Fruit fly (Drosophila melanogaster) whole organism, embryonic: ENCODE measurements around the gene Elp6.

Source experiments
- BEAF-32 ChIP-seq: fragments of 200-800 bp; sonication (Bioruptor generic); optimal IDR thresholded peaks from 3 replicates; lab custom pipeline; 2017; ENCODE audit warnings: missing biosample characterization, missing genetic modification characterization, mild to moderate bottlenecking, moderate library complexity, missing genetic modification reagents
- BtbVII ChIP-seq: fragments of 200-800 bp; sonication (Bioruptor generic); optimal IDR thresholded peaks from 3 replicates; lab custom pipeline; 2017; ENCODE audit warnings: missing biosample characterization, mild to moderate bottlenecking, missing genetic modification characterization
- CG10462 ChIP-seq: fragments of 200-800 bp; sonication (Bioruptor generic); optimal IDR thresholded peaks from 2 replicates; lab custom pipeline; 2016; ENCODE audit warnings: missing biosample characterization, missing genetic modification characterization
- CG10543 ChIP-seq: fragments of 200-800 bp; sonication (Bioruptor generic); optimal IDR thresholded peaks from 3 replicates; lab custom pipeline; 2017; ENCODE audit warnings: missing biosample characterization, mild to moderate bottlenecking, missing genetic modification characterization, moderate library complexity
- CG11093 ChIP-seq: fragments of 200-800 bp; sonication (Bioruptor generic); IDR thresholded peaks from 3 replicates; pipeline ENCODE4 v1.3.6; 2022; ENCODE audit warnings: missing biosample characterization, missing genetic modification characterization
- CG11247 ChIP-seq: fragments of 200-800 bp; sonication (Bioruptor generic); IDR thresholded peaks from 2 replicates; pipeline ENCODE4 v1.3.6; 2022; ENCODE audit warnings: missing biosample characterization, missing genetic modification characterization
- CG13894 ChIP-seq: fragments of 200-800 bp; sonication (Bioruptor generic); optimal IDR thresholded peaks from 3 replicates; lab custom pipeline; 2018; ENCODE audit warnings: missing biosample characterization, mild to moderate bottlenecking, missing genetic modification characterization, moderate library complexity
- CG15269 ChIP-seq: fragments of 200-800 bp; sonication (Bioruptor generic); optimal IDR thresholded peaks from 2 replicates; lab custom pipeline; 2018; ENCODE audit warnings: missing biosample characterization, mild to moderate bottlenecking, missing genetic modification characterization, moderate library complexity
- CG1529 ChIP-seq: fragments of 200-800 bp; sonication (Bioruptor generic); optimal IDR thresholded peaks from 3 replicates; lab custom pipeline; 2018; ENCODE audit warnings: missing biosample characterization, missing genetic modification characterization
- CG15514 ChIP-seq: fragments of 200-800 bp; sonication (Bioruptor generic); optimal IDR thresholded peaks from 3 replicates; lab custom pipeline; 2017; ENCODE audit warnings: missing biosample characterization, missing genetic modification characterization, mild to moderate bottlenecking, moderate library complexity, missing genetic modification reagents
- CG1603 ChIP-seq: fragments of 200-800 bp; sonication (Bioruptor generic); optimal IDR thresholded peaks from 2 replicates; lab custom pipeline; 2019; ENCODE audit warnings: missing biosample characterization, mild to moderate bottlenecking, missing genetic modification characterization, moderate library complexity
- CG17912 ChIP-seq: fragments of 200-800 bp; sonication (Bioruptor generic); optimal IDR thresholded peaks from 2 replicates; lab custom pipeline; 2018; ENCODE audit warnings: missing biosample characterization, mild to moderate bottlenecking, missing genetic modification characterization
- CG18011 ChIP-seq: fragments of 200-800 bp; sonication (Bioruptor generic); optimal IDR thresholded peaks from 2 replicates; lab custom pipeline; 2017; ENCODE audit warnings: missing biosample characterization, missing genetic modification characterization, mild to moderate bottlenecking, moderate library complexity, missing genotype
- CG2202 ChIP-seq: fragments of 200-800 bp; sonication (Bioruptor generic); optimal IDR thresholded peaks from 2 replicates; lab custom pipeline; 2018; ENCODE audit warnings: missing biosample characterization, mild to moderate bottlenecking, missing genetic modification characterization
- CG31388 ChIP-seq: fragments of 200-800 bp; sonication (Bioruptor generic); optimal IDR thresholded peaks from 2 replicates; lab custom pipeline; 2016; ENCODE audit warnings: missing biosample characterization, missing genetic modification characterization
- CG34224 ChIP-seq: fragments of 200-800 bp; sonication (Bioruptor generic); IDR thresholded peaks from 3 replicates; pipeline ENCODE4 v1.3.6; 2022; ENCODE audit warnings: missing biosample characterization, missing genetic modification characterization; ENCODE audit not compliant: partially characterized antibody
- CG5245 ChIP-seq: fragments of 200-800 bp; sonication (Bioruptor generic); optimal IDR thresholded peaks from 3 replicates; lab custom pipeline; 2016; ENCODE audit warnings: missing biosample characterization, missing genetic modification characterization
- CG8281 ChIP-seq: fragments of 200-800 bp; sonication (Bioruptor generic); optimal IDR thresholded peaks from 2 replicates; lab custom pipeline; 2018; ENCODE audit warnings: missing biosample characterization, mild to moderate bottlenecking, missing genetic modification characterization, moderate library complexity
- CG8388 ChIP-seq: fragments of 200-800 bp; sonication (Bioruptor generic); optimal IDR thresholded peaks from 2 replicates; lab custom pipeline; 2019; ENCODE audit warnings: missing biosample characterization, mild to moderate bottlenecking, missing genetic modification characterization, moderate library complexity
- CG9932 ChIP-seq: fragments of 200-800 bp; sonication (Bioruptor generic); IDR thresholded peaks from 2 replicates; pipeline ENCODE4 v1.3.6; 2022; ENCODE audit warnings: missing biosample characterization, missing genetic modification characterization
- Ets65A ChIP-seq: fragments of 200-800 bp; sonication (Bioruptor generic); peaks from one replicate; lab custom pipeline; 2016; ENCODE audit warnings: missing biosample characterization, missing genetic modification characterization
- Fer3 ChIP-seq: fragments of 200-800 bp; sonication (Bioruptor generic); optimal IDR thresholded peaks from 2 replicates; lab custom pipeline; 2018; ENCODE audit warnings: missing biosample characterization, mild to moderate bottlenecking, missing genetic modification characterization, moderate library complexity
- GATAe ChIP-seq: fragments of 200-800 bp; sonication (Bioruptor generic); conservative IDR thresholded peaks from 2 replicates; pipeline ENCODE4 v1.3.6; 2022; ENCODE audit warnings: missing biosample characterization, missing genetic modification characterization
- HLH54F ChIP-seq: fragments of 200-800 bp; sonication (Bioruptor generic); optimal IDR thresholded peaks from 3 replicates; lab custom pipeline; 2016; ENCODE audit warnings: missing biosample characterization, missing genetic modification characterization
- Hey ChIP-seq: fragments of 200-800 bp; sonication (Bioruptor generic); optimal IDR thresholded peaks from 3 replicates; lab custom pipeline; 2018; ENCODE audit warnings: missing biosample characterization, mild to moderate bottlenecking, missing genetic modification characterization
- Hmr ChIP-seq: fragments of 200-800 bp; sonication (Bioruptor generic); optimal IDR thresholded peaks from 3 replicates; lab custom pipeline; 2017; ENCODE audit warnings: mild to moderate bottlenecking, missing biosample characterization, missing genetic modification reagents, missing genetic modification characterization
- NK7.1 ChIP-seq: fragments of 200-800 bp; sonication (Bioruptor generic); optimal IDR thresholded peaks from 3 replicates; lab custom pipeline; 2016; ENCODE audit warnings: missing biosample characterization, missing genetic modification characterization
- Neu2 ChIP-seq: fragments of 200-800 bp; sonication (Bioruptor generic); optimal IDR thresholded peaks from 3 replicates; lab custom pipeline; 2016; ENCODE audit warnings: missing biosample characterization, missing genetic modification characterization, borderline replicate concordance
- Nf-YC ChIP-seq: fragments of 200-800 bp; optimal IDR thresholded peaks from 3 replicates; lab custom pipeline; 2019; ENCODE audit warnings: missing biosample characterization, mild to moderate bottlenecking, missing genetic modification characterization, moderate library complexity
- Optix ChIP-seq: fragments of 200-800 bp; sonication (Bioruptor generic); IDR thresholded peaks from 3 replicates; pipeline ENCODE4 v1.3.6; 2022; ENCODE audit warnings: missing biosample characterization, missing genetic modification characterization
- Rx ChIP-seq: fragments of 200-800 bp; sonication (Bioruptor generic); IDR thresholded peaks from 2 replicates; pipeline ENCODE4 v1.3.6; 2022; ENCODE audit warnings: missing biosample characterization, missing genetic modification characterization
- abd-A ChIP-seq: fragments of 200-800 bp; sonication (Bioruptor generic); optimal IDR thresholded peaks from 3 replicates; lab custom pipeline; 2019; ENCODE audit warnings: missing biosample characterization, mild to moderate bottlenecking, missing genetic modification characterization, moderate library complexity
- ac ChIP-seq: fragments of 200-800 bp; sonication (Bioruptor generic); optimal IDR thresholded peaks from 3 replicates; lab custom pipeline; 2017; ENCODE audit warnings: missing biosample characterization, mild to moderate bottlenecking, missing genetic modification characterization
- ap ChIP-seq: fragments of 200-800 bp; sonication (Bioruptor generic); IDR thresholded peaks from 2 replicates; pipeline ENCODE4 v1.3.6; 2022; ENCODE audit warnings: missing biosample characterization, missing genetic modification characterization
- crc ChIP-seq: fragments of 200-800 bp; sonication (Bioruptor generic); optimal IDR thresholded peaks from 2 replicates; lab custom pipeline; 2016; ENCODE audit warnings: missing biosample characterization, missing genetic modification characterization
- dysf ChIP-seq: fragments of 200-800 bp; sonication (Bioruptor generic); IDR thresholded peaks from 3 replicates; pipeline ENCODE4 v1.3.6; 2022; ENCODE audit warnings: missing biosample characterization, missing genetic modification characterization
- exex ChIP-seq: fragments of 200-800 bp; sonication (Bioruptor generic); optimal IDR thresholded peaks from 4 replicates; lab custom pipeline; 2018; ENCODE audit warnings: missing biosample characterization, mild to moderate bottlenecking, missing genetic modification characterization, moderate library complexity
- gce ChIP-seq: fragments of 200-800 bp; sonication (Bioruptor generic); IDR thresholded peaks from 3 replicates; pipeline ENCODE4 v1.3.6; 2022; ENCODE audit warnings: missing biosample characterization, missing genetic modification characterization
- gro ChIP-seq: fragments of 200-800 bp; sonication (Bioruptor generic); optimal IDR thresholded peaks from 2 replicates; lab custom pipeline; 2016; ENCODE audit warnings: missing biosample characterization, missing genetic modification characterization
- h ChIP-seq: fragments of >200 bp; optimal IDR thresholded peaks from 2 replicates; lab custom pipeline; 2017
- kay ChIP-seq: fragments of 200-800 bp; sonication (Bioruptor generic); optimal IDR thresholded peaks from 2 replicates; lab custom pipeline; 2016; ENCODE audit warnings: missing biosample characterization, missing genetic modification characterization
- kni ChIP-seq: fragments of 200-800 bp; sonication (Bioruptor generic); optimal IDR thresholded peaks from 3 replicates; lab custom pipeline; 2017; ENCODE audit warnings: mild to moderate bottlenecking, missing biosample characterization, missing genetic modification reagents, missing genetic modification characterization
- row ChIP-seq: fragments of 200-800 bp; sonication (Bioruptor generic); IDR thresholded peaks from 3 replicates; pipeline ENCODE4 v1.3.6; 2022; ENCODE audit warnings: missing biosample characterization, missing genetic modification characterization
- sens-2 ChIP-seq: fragments of 200-800 bp; sonication (Bioruptor generic); IDR thresholded peaks from 2 replicates; pipeline ENCODE4 v1.3.6; 2022; ENCODE audit warnings: missing biosample characterization, missing genetic modification characterization
- sob ChIP-seq: fragments of 200-800 bp; sonication (Bioruptor generic); IDR thresholded peaks from 2 replicates; pipeline ENCODE4 v1.3.6; 2022; ENCODE audit warnings: missing biosample characterization, missing genetic modification characterization
- sqz ChIP-seq: fragments of 200-800 bp; sonication (Bioruptor generic); optimal IDR thresholded peaks from 3 replicates; lab custom pipeline; 2018; ENCODE audit warnings: missing biosample characterization, mild to moderate bottlenecking, missing genetic modification characterization
- ssp ChIP-seq: fragments of 200-800 bp; sonication (Bioruptor generic); IDR thresholded peaks from 2 replicates; pipeline ENCODE4 v1.3.6; 2022; ENCODE audit warnings: missing biosample characterization, missing genetic modification characterization
- ttk ChIP-seq: fragments of 200-800 bp; sonication (Bioruptor generic); IDR thresholded peaks from 2 replicates; pipeline ENCODE4 v2.1.2; 2022; ENCODE audit warnings: missing biosample characterization, missing genetic modification characterization

Elp6 gene

dm6 chr3R:13364175-13365174 is 2.2 kb downstream of the Elp6 start, which contains the start of gene Dic1 (continued):
- TF ChIP-seq CG17912 (peak; percentile 88), CG1603 (tag; lab: Kevin White, UChicago) (peak; percentile 67), NK7.1 (GFP tag; lab: Kevin White, UChicago) (peak; percentile 79), Hmr (GFP tag; lab: Kevin White, UChicago) (peak; percentile 98), crc (GFP tag; lab: Kevin White, UChicago) (peak; percentile 75), CG5245 (GFP tag; lab: Kevin White, UChicago) (peak; percentile 95), CG2202 (peak; percentile 89), Fer3 (tag; lab: Kevin White, UChicago) (peak; percentile 97), Rx (GFP tag; lab: Robert Waterston, UW) (peak; percentile 73), BEAF-32 (GFP tag; lab: Kevin White, UChicago) (no peak), row (GFP tag; lab: Robert Waterston, UW) (peak; percentile 94), Optix (peak; percentile 37; the same call in 1 of the 3 replicates), HLH54F (GFP tag; lab: Kevin White, UChicago) (peak; percentile 93), gro (peak; percentile 71), GATAe (GFP tag; lab: Robert Waterston, UW) (peak; percentile 65), ssp (GFP tag; lab: Robert Waterston, UW) (peak; percentile 82), ac (GFP tag; lab: Kevin White, UChicago) (peak; percentile 74), dysf (peak; percentile 96), CG11247 (GFP tag; lab: Robert Waterston, UW) (peak; percentile 85), gce (GFP tag; lab: Robert Waterston, UW) (no peak), CG11093 (GFP tag; lab: Robert Waterston, UW) (peak; percentile 90), Neu2 (no peak), Nf-YC (peak; percentile 87), CG1529 (GFP tag; lab: Kevin White, UChicago) (peak; percentile 94), BtbVII (GFP tag; lab: Kevin White, UChicago) (peak; percentile 98), sob (GFP tag; lab: Robert Waterston, UW) (peak; percentile 89), CG15514 (peak; percentile 90), ap (GFP tag; lab: Robert Waterston, UW) (peak; percentile 75; the same call in 1 of the 2 replicates), exex (tag; lab: Kevin White, UChicago) (peak; percentile 84), CG15269 (tag; lab: Kevin White, UChicago) (peak; percentile 97), kni (GFP tag; lab: Kevin White, UChicago) (peak; percentile 94), sens-2 (GFP tag; lab: Robert Waterston, UW) (peak; percentile 78; the same call in 1 of the 2 replicates), CG10543 (GFP tag; lab: Kevin White, UChicago) (peak; percentile 98), Ets65A (GFP tag; lab: Kevin White, UChicago) (peak; percentile 98), CG34224 (0 out of 3 replicates have a peak, but pooled peaks have one; percentile 10), CG10462 (GFP tag; lab: Kevin White, UChicago) (peak; percentile 94), CG18011 (GFP tag; lab: Kevin White, UChicago) (peak; percentile 87), h (lab: Kevin White, UChicago) (no peak), CG9932 (GFP tag; lab: Robert Waterston, UW) (peak; percentile 94), CG31388 (GFP tag; lab: Kevin White, UChicago) (peak; percentile 85), ttk (GFP tag; lab: Robert Waterston, UW) (peak; percentile 85), sqz (GFP tag; lab: Kevin White, UChicago) (peak; percentile 96), CG8388 (GFP tag; lab: Kevin White, UChicago) (peak; percentile 96), abd-A (peak; percentile 64), CG8281 (peak; percentile 87), Hey (tag; lab: Kevin White, UChicago) (peak; percentile 54), kay (GFP tag; lab: Kevin White, UChicago) (peak; percentile 91), CG13894 (peak; percentile 94)
